Worm (Caenorhabditis elegans): ENCODE measurements around the gene Y38H8A.1.

Y38H8A.1 gene

ce11 chrIV:13512112-13512569 is 29.6 kb downstream of the Y38H8A.1 start, which contains the start of gene puf-3 (continued):
- TF ChIP-seq dpl-1 (GFP tag; optimal IDR thresholded peaks at IDR 0.05) (peak; percentile 93), K12H6.12 (tag; optimal IDR thresholded peaks at IDR 0.05) (no peak), dox-1 (GFP tag; IDR thresholded peaks at IDR 0.05) (peak; percentile 82), F10E7.11 (tag; optimal IDR thresholded peaks at IDR 0.05) (no peak), ceh-100 (GFP tag; IDR thresholded peaks at IDR 0.05) (peak; percentile 30; the same call in 1 of the 2 replicates), aptf-3 (GFP tag; IDR thresholded peaks at IDR 0.05) (no peak), him-1 (tag; optimal IDR thresholded peaks at IDR 0.05) (peak; percentile 63), mcd-1 (GFP tag; IDR thresholded peaks at IDR 0.05) (peak; percentile 63), mes-4 (tag; optimal IDR thresholded peaks at IDR 0.05) (no peak), efl-1 (GFP tag; optimal IDR thresholded peaks at IDR 0.05) (peak; percentile 97), Y79H2A.3 (GFP tag; conservative IDR thresholded peaks at IDR 0.05) (0 out of 2 replicates have a peak, but pooled peaks have one; percentile 54), tbp1 (GFP tag; optimal IDR thresholded peaks at IDR 0.05) (peak; percentile 70), snpc-3.4 (tag; optimal IDR thresholded peaks at IDR 0.05) (peak; percentile 74), madf-6 (GFP tag; IDR thresholded peaks at IDR 0.05) (peak; percentile 99), lag-1 (GFP tag; IDR thresholded peaks at IDR 0.05) (no peak), F22D6.2 (tag; optimal IDR thresholded peaks at IDR 0.05) (no peak), B0019.2 (GFP tag; conservative IDR thresholded peaks at IDR 0.05) (peak; percentile 81), tlf-1 (GFP tag; optimal IDR thresholded peaks at IDR 0.05) (peak; percentile 89), madf-8 (GFP tag; conservative IDR thresholded peaks at IDR 0.05) (peak; percentile 97), zfh-2 (GFP tag; conservative IDR thresholded peaks at IDR 0.05) (no peak; the same call in 1 of the 2 replicates), hrde-1 (tag; optimal IDR thresholded peaks at IDR 0.05; ENCODE audit: borderline replicate concordance) (peak; percentile 24), madf-3 (GFP tag; IDR thresholded peaks at IDR 0.05) (peak; percentile 85; the same call in 1 of the 2 replicates), ekl-4 (GFP tag; IDR thresholded peaks at IDR 0.05) (peak; percentile 86), lin-54 (GFP tag; optimal IDR thresholded peaks at IDR 0.05) (peak; percentile 83), lin-35 (GFP tag; optimal IDR thresholded peaks at IDR 0.05) (peak in 1 of 3 experiments; percentile 39), rcor-1 (GFP tag; IDR thresholded peaks at IDR 0.05) (peak; percentile 69), Y95B8A.8 (GFP tag; IDR thresholded peaks at IDR 0.05) (peak; percentile 88), xnd-1 (tag; optimal IDR thresholded peaks at IDR 0.05) (peak; percentile 98), snpc-1.3 (tag; optimal IDR thresholded peaks at IDR 0.05; ENCODE audit: insufficient read depth) (peak; percentile 65), snpc-1.1 (tag; optimal IDR thresholded peaks at IDR 0.05; ENCODE audit: insufficient read depth) (peak; percentile 75), Y53G8AR.9 (GFP tag; conservative IDR thresholded peaks at IDR 0.05) (peak; percentile 84), Y67H2A.10 (GFP tag; conservative IDR thresholded peaks at IDR 0.05) (peak; percentile 55; the same call in 1 of the 2 replicates), T07F8.4 (tag; optimal IDR thresholded peaks at IDR 0.05) (no peak), unc-130 (GFP tag; optimal IDR thresholded peaks at IDR 0.05) (peak; percentile 25), F39B2.1 (GFP tag; IDR thresholded peaks at IDR 0.05) (no peak), athp-1 (tag; optimal IDR thresholded peaks at IDR 0.05) (peak; percentile 20)

ce11 chrIV:13513010-13513409 is 30.4 kb downstream of the Y38H8A.1 start:
- TF ChIP-seq snpc-4 (GFP tag; optimal IDR thresholded peaks at IDR 0.05), result no peak
- peak in 1 of 4 experiments; percentile 66 for TF ChIP-seq snpc-4 (tag; optimal IDR thresholded peaks at IDR 0.05)
- no peak for TF ChIP-seq nhr-179 (tag; optimal IDR thresholded peaks at IDR 0.05)
- no peak for TF ChIP-seq Y95B8A.8 (GFP tag; IDR thresholded peaks at IDR 0.05)
- peak; percentile 52 for TF ChIP-seq him-1 (tag; optimal IDR thresholded peaks at IDR 0.05)
- TF ChIP-seq F33H1.4 (GFP tag; IDR thresholded peaks at IDR 0.05), result peak; percentile 61
- TF ChIP-seq attf-6 (GFP tag; IDR thresholded peaks at IDR 0.05), result peak; percentile 69; the same call in 1 of the 2 replicates
- peak; percentile 59 for TF ChIP-seq madf-6 (GFP tag; IDR thresholded peaks at IDR 0.05)
- peak; percentile 68 for TF ChIP-seq lsl-1 (GFP tag; optimal IDR thresholded peaks at IDR 0.05)
